Worm (Caenorhabditis elegans): ENCODE data around the gene jip-1.

- TF ChIP-seq ama-1 (optimal IDR thresholded peaks at IDR 0.05), result no peak
- TF ChIP-seq tbx-11 (GFP tag; IDR thresholded peaks at IDR 0.05), result no peak
- no peak for TF ChIP-seq ceh-36 (tag; optimal IDR thresholded peaks at IDR 0.05)
- no peak for TF ChIP-seq hmg-4 (GFP tag; optimal IDR thresholded peaks at IDR 0.05)
- no peak for TF ChIP-seq F13C5.2 (tag; optimal IDR thresholded peaks at IDR 0.05)
- TF ChIP-seq hmbx-1 (tag; optimal IDR thresholded peaks at IDR 0.05), result no peak
Observed at ce11 chrII:1295776-1296175, 31.0 kb upstream of the jip-1 start, which contains the start of gene Y57G7A.2.

Data from whole organism, early embryonic.